Worm (Caenorhabditis elegans): ENCODE data around the gene F55F3.4.

Gene F55F3.4

ce11 chrX:13746231-13746630, 39.1 kb upstream of the F55F3.4 start:
- TF ChIP-seq mec-3 (tag; optimal IDR thresholded peaks at IDR 0.05; ENCODE audit: borderline replicate concordance) (no peak), sox-4 (tag; optimal IDR thresholded peaks at IDR 0.05) (no peak), pha-4 (tag; optimal IDR thresholded peaks at IDR 0.05) (no peak), pat-9 (tag; optimal IDR thresholded peaks at IDR 0.05) (no peak), K02D7.2 (tag; optimal IDR thresholded peaks at IDR 0.05) (no peak), ceh-30 (tag; optimal IDR thresholded peaks at IDR 0.05) (no peak), tbx-2 (tag; optimal IDR thresholded peaks at IDR 0.05) (no peak), nhr-11 (tag; optimal IDR thresholded peaks at IDR 0.05) (no peak), C08G9.2 (tag; optimal IDR thresholded peaks at IDR 0.05) (no peak), hlh-8 (tag; optimal IDR thresholded peaks at IDR 0.05) (no peak), ceh-18 (tag; optimal IDR thresholded peaks at IDR 0.05) (no peak), ama-1 (optimal IDR thresholded peaks at IDR 0.05) (no peak), eyg-1 (tag; optimal IDR thresholded peaks at IDR 0.05) (no peak)

- TF ChIP-seq tbx-2 (tag; optimal IDR thresholded peaks at IDR 0.05) = peak; percentile 31
- no peak for TF ChIP-seq sox-2 (GFP tag; IDR thresholded peaks at IDR 0.05)
- no peak for TF ChIP-seq hlh-8 (tag; optimal IDR thresholded peaks at IDR 0.05)
- no peak for TF ChIP-seq gmeb-2 (tag; optimal IDR thresholded peaks at IDR 0.05)
Observed at ce11 chrX:13746661-13747365, 38.6 kb upstream of the F55F3.4 start, which contains the start of gene nhr-71. Gene nhr-71, plus strand, starts transcription at chrX:13747315.

- TF ChIP-seq ceh-19 (GFP tag; optimal IDR thresholded peaks at IDR 0.05) (no peak), nhr-11 (tag; optimal IDR thresholded peaks at IDR 0.05) (no peak), ceh-24 (tag; optimal IDR thresholded peaks at IDR 0.05) (no peak), unc-3 (GFP tag; conservative IDR thresholded peaks at IDR 0.05) (no peak), unc-3 (tag; optimal IDR thresholded peaks at IDR 0.05) (no peak), ceh-14 (tag; optimal IDR thresholded peaks at IDR 0.05) (no peak), lin-11 (tag; optimal IDR thresholded peaks at IDR 0.05) (no peak), che-1 (tag; optimal IDR thresholded peaks at IDR 0.05) (no peak), ceh-31 (tag; optimal IDR thresholded peaks at IDR 0.05) (no peak), eyg-1 (tag; optimal IDR thresholded peaks at IDR 0.05) (no peak)
Observed at ce11 chrX:13747997-13748396, 37.4 kb upstream of the F55F3.4 start.

ce11 chrX:13752822-13753581, 32.4 kb upstream of the F55F3.4 start:
- TF ChIP-seq C38D4.7 (GFP tag; optimal IDR thresholded peaks at IDR 0.05) = no peak
- no peak for TF ChIP-seq npax-4 (tag; optimal IDR thresholded peaks at IDR 0.05)
- no peak for TF ChIP-seq K02D7.2 (tag; optimal IDR thresholded peaks at IDR 0.05)
- TF ChIP-seq ceh-31 (tag; optimal IDR thresholded peaks at IDR 0.05) = no peak
- no peak for TF ChIP-seq hlh-13 (GFP tag; optimal IDR thresholded peaks at IDR 0.05)
- TF ChIP-seq nfya-1 (tag; optimal IDR thresholded peaks at IDR 0.05) = peak; percentile 2
- TF ChIP-seq nhr-232 (tag; optimal IDR thresholded peaks at IDR 0.05) = no peak
- no peak for TF ChIP-seq hlh-30 (tag; optimal IDR thresholded peaks at IDR 0.05; ENCODE audit: insufficient read depth)

- TF ChIP-seq pqm-1 (tag; optimal IDR thresholded peaks at IDR 0.05) (no peak), pros-1 (tag; optimal IDR thresholded peaks at IDR 0.05) (no peak), che-1 (tag; optimal IDR thresholded peaks at IDR 0.05) (no peak), mec-3 (tag; optimal IDR thresholded peaks at IDR 0.05; ENCODE audit: borderline replicate concordance) (no peak), F13H6.1 (tag; optimal IDR thresholded peaks at IDR 0.05) (no peak), dve-1 (tag; optimal IDR thresholded peaks at IDR 0.05) (no peak), pat-9 (tag; optimal IDR thresholded peaks at IDR 0.05) (no peak), ceh-45 (GFP tag; IDR thresholded peaks at IDR 0.05) (no peak), ceh-18 (tag; optimal IDR thresholded peaks at IDR 0.05) (peak; percentile 46), hlh-6 (tag; optimal IDR thresholded peaks at IDR 0.05) (no peak), hlh-30 (tag; optimal IDR thresholded peaks at IDR 0.05; ENCODE audit: insufficient read depth) (peak; percentile 17), sox-2 (GFP tag; IDR thresholded peaks at IDR 0.05) (no peak), ceh-19 (GFP tag; optimal IDR thresholded peaks at IDR 0.05) (no peak), pha-4 (tag; optimal IDR thresholded peaks at IDR 0.05) (no peak), C08G9.2 (tag; optimal IDR thresholded peaks at IDR 0.05) (no peak), unc-86 (tag; optimal IDR thresholded peaks at IDR 0.05) (no peak), syd-9 (tag; optimal IDR thresholded peaks at IDR 0.05) (peak; percentile 3), T23F11.4 (GFP tag; optimal IDR thresholded peaks at IDR 0.05) (no peak), unc-42 (tag; optimal IDR thresholded peaks at IDR 0.05) (peak; percentile 42)
Observed at ce11 chrX:13754498-13754897, 30.9 kb upstream of the F55F3.4 start.
